Fruit fly (Drosophila melanogaster) whole organism, prepupa: ENCODE measurements around the gene Setd3.

ENCODE experiments used
- Blimp-1 ChIP-seq: fragments of 200-800 bp; sonication (Bioruptor generic); optimal IDR thresholded peaks from 3 replicates; lab custom pipeline; 2017; ENCODE audit warnings: missing biosample characterization, missing genetic modification characterization, mild to moderate bottlenecking, moderate library complexity, missing genetic modification reagents
- CG10631 ChIP-seq: fragments of 200-800 bp; sonication (Bioruptor generic); optimal IDR thresholded peaks from 2 replicates; lab custom pipeline; 2016; ENCODE audit warnings: missing biosample characterization, missing genetic modification characterization
- CG10669 ChIP-seq: fragments of 200-800 bp; sonication (Bioruptor generic); optimal IDR thresholded peaks from 3 replicates; lab custom pipeline; 2018; ENCODE audit warnings: missing biosample characterization, mild to moderate bottlenecking, missing genetic modification characterization, moderate library complexity
- CG11294 ChIP-seq: fragments of 200-800 bp; sonication (Bioruptor generic); IDR thresholded peaks from 2 replicates; pipeline ENCODE4 v1.3.6; 2022; ENCODE audit warnings: missing biosample characterization, missing genetic modification characterization
- CG11762 ChIP-seq: fragments of 200-800 bp; sonication (Bioruptor generic); optimal IDR thresholded peaks from 3 replicates; lab custom pipeline; 2016; ENCODE audit warnings: missing biosample characterization, missing genetic modification characterization; ENCODE audit not compliant: insufficient read depth
- CG11902 ChIP-seq: fragments of 200-800 bp; sonication (Bioruptor generic); optimal IDR thresholded peaks from 3 replicates; lab custom pipeline; 2016; ENCODE audit warnings: missing biosample characterization, missing genetic modification characterization
- CG1621 ChIP-seq: fragments of 200-800 bp; sonication (Bioruptor generic); optimal IDR thresholded peaks from 3 replicates; lab custom pipeline; 2018; ENCODE audit warnings: missing biosample characterization, mild to moderate bottlenecking, missing genetic modification characterization
- CG16779 ChIP-seq: fragments of 200-800 bp; sonication (Bioruptor generic); optimal IDR thresholded peaks from 3 replicates; lab custom pipeline; 2017; ENCODE audit warnings: missing biosample characterization, mild to moderate bottlenecking, missing genetic modification characterization
- CG31627 ChIP-seq: fragments of 200-800 bp; sonication (Bioruptor generic); optimal IDR thresholded peaks from 3 replicates; lab custom pipeline; 2016; ENCODE audit warnings: missing biosample characterization, missing genetic modification characterization
- CG32006 ChIP-seq: fragments of 200-800 bp; sonication (Bioruptor generic); optimal IDR thresholded peaks from 3 replicates; lab custom pipeline; 2017; ENCODE audit warnings: missing biosample characterization, mild to moderate bottlenecking, missing genetic modification characterization
- CG34406 ChIP-seq: fragments of 200-800 bp; sonication (Bioruptor generic); optimal IDR thresholded peaks from 3 replicates; lab custom pipeline; 2016; ENCODE audit warnings: missing biosample characterization, missing genetic modification characterization
- CG3919 ChIP-seq: fragments of 200-800 bp; sonication (Bioruptor generic); optimal IDR thresholded peaks from 3 replicates; lab custom pipeline; 2016; ENCODE audit warnings: missing biosample characterization, missing genetic modification characterization
- CG6163 ChIP-seq: fragments of 200-800 bp; sonication (Bioruptor generic); IDR thresholded peaks from 3 replicates; pipeline ENCODE4 v1.3.6; 2022; ENCODE audit warnings: missing biosample characterization, missing genetic modification characterization
- CG6276 ChIP-seq: fragments of 200-800 bp; sonication (Bioruptor generic); optimal IDR thresholded peaks from 2 replicates; lab custom pipeline; 2017; ENCODE audit warnings: missing biosample characterization, mild to moderate bottlenecking, missing genetic modification characterization
- CG6792 ChIP-seq: fragments of 200-800 bp; sonication (Bioruptor generic); optimal IDR thresholded peaks from 3 replicates; lab custom pipeline; 2016; ENCODE audit warnings: missing biosample characterization, missing genetic modification characterization
- CG6808 ChIP-seq: fragments of 200-800 bp; sonication (Bioruptor generic); optimal IDR thresholded peaks from 3 replicates; lab custom pipeline; 2017; ENCODE audit warnings: missing biosample characterization, missing genetic modification characterization, mild to moderate bottlenecking, moderate library complexity, missing genetic modification reagents
- CG7368 ChIP-seq: fragments of 200-800 bp; sonication (Bioruptor generic); optimal IDR thresholded peaks from 3 replicates; lab custom pipeline; 2016; ENCODE audit warnings: missing biosample characterization, missing genetic modification characterization
- CG8632 ChIP-seq: fragments of 200-800 bp; sonication (Bioruptor generic); optimal IDR thresholded peaks from 3 replicates; lab custom pipeline; 2016; ENCODE audit warnings: missing biosample characterization, missing genetic modification characterization
- CG9139 ChIP-seq: fragments of 200-800 bp; sonication (Bioruptor generic); optimal IDR thresholded peaks from 3 replicates; lab custom pipeline; 2017; ENCODE audit warnings: missing biosample characterization, mild to moderate bottlenecking, missing genetic modification characterization
- Eip75B ChIP-seq: fragments of 200-800 bp; sonication (Bioruptor generic); optimal IDR thresholded peaks from 3 replicates; lab custom pipeline; 2016; ENCODE audit warnings: missing biosample characterization, missing genetic modification characterization
- Eip93F ChIP-seq: fragments of 200-800 bp; sonication (Bioruptor generic); optimal IDR thresholded peaks from 2 replicates; lab custom pipeline; 2016; ENCODE audit warnings: missing biosample characterization, mild to moderate bottlenecking, missing genetic modification characterization
- Gug ChIP-seq: fragments of 200-800 bp; sonication (Bioruptor generic); IDR thresholded peaks from 2 replicates; pipeline ENCODE4 v1.3.6; 2022; ENCODE audit warnings: missing biosample characterization, missing genetic modification characterization
- Hr38 ChIP-seq: sonication (Bioruptor generic); optimal IDR thresholded peaks from 2 replicates; lab custom pipeline; 2016; ENCODE audit warnings: missing biosample characterization, missing genetic modification characterization
- Hr4 ChIP-seq: fragments of 200-800 bp; sonication (Bioruptor generic); optimal IDR thresholded peaks from 3 replicates; lab custom pipeline; 2016; ENCODE audit warnings: missing biosample characterization, missing genetic modification characterization
- Lpt ChIP-seq: fragments of 200-800 bp; sonication (Bioruptor generic); optimal IDR thresholded peaks from 3 replicates; lab custom pipeline; 2016; ENCODE audit warnings: missing biosample characterization, missing genetic modification characterization
- Met ChIP-seq: fragments of 200-800 bp; sonication (Bioruptor generic); optimal IDR thresholded peaks from 3 replicates; lab custom pipeline; 2016; ENCODE audit warnings: missing biosample characterization, missing genetic modification characterization
- OdsH ChIP-seq: fragments of 200-800 bp; sonication (Bioruptor generic); optimal IDR thresholded peaks from 3 replicates; lab custom pipeline; 2016; ENCODE audit warnings: missing biosample characterization, missing genetic modification characterization
- Smox ChIP-seq: fragments of 200-800 bp; sonication (Bioruptor generic); optimal IDR thresholded peaks from 3 replicates; lab custom pipeline; 2016; ENCODE audit warnings: missing biosample characterization, missing genetic modification characterization
- Sox102F ChIP-seq: fragments of 200-800 bp; sonication (Bioruptor generic); optimal IDR thresholded peaks from 2 replicates; lab custom pipeline; 2016; ENCODE audit warnings: missing biosample characterization, mild to moderate bottlenecking, missing genetic modification characterization
- Sox14 ChIP-seq: fragments of 200-800 bp; sonication (Bioruptor generic); optimal IDR thresholded peaks from 3 replicates; lab custom pipeline; 2016; ENCODE audit warnings: missing biosample characterization, missing genetic modification characterization
- Sox15 ChIP-seq: fragments of 200-800 bp; sonication (Bioruptor generic); optimal IDR thresholded peaks from 3 replicates; lab custom pipeline; 2016; ENCODE audit warnings: missing biosample characterization, missing genetic modification characterization
- acj6 ChIP-seq: fragments of 200-800 bp; sonication (Bioruptor generic); optimal IDR thresholded peaks from 3 replicates; lab custom pipeline; 2016; ENCODE audit warnings: missing biosample characterization, missing genetic modification characterization
- cyc ChIP-seq: fragments of 200-800 bp; sonication (Bioruptor generic); optimal IDR thresholded peaks from 3 replicates; lab custom pipeline; 2016; ENCODE audit warnings: missing biosample characterization, missing genetic modification characterization
- dsx ChIP-seq: fragments of 200-800 bp; optimal IDR thresholded peaks from 3 replicates; lab custom pipeline; 2019; ENCODE audit warnings: missing biosample characterization, mild to moderate bottlenecking, missing genetic modification characterization, moderate library complexity; ENCODE audit not compliant: poor library complexity, severe bottlenecking
- eg ChIP-seq: fragments of 200-800 bp; sonication (Bioruptor generic); IDR thresholded peaks from 3 replicates; pipeline ENCODE4 v1.3.6; 2022; ENCODE audit warnings: missing biosample characterization, missing genetic modification characterization
- esn ChIP-seq: fragments of 200-800 bp; sonication (Bioruptor generic); optimal IDR thresholded peaks from 2 replicates; lab custom pipeline; 2016; ENCODE audit warnings: missing biosample characterization, mild to moderate bottlenecking, missing genetic modification characterization, moderate library complexity
- fd59A ChIP-seq: fragments of 200-800 bp; sonication (Bioruptor generic); optimal IDR thresholded peaks from 2 replicates; lab custom pipeline; 2017; ENCODE audit warnings: missing biosample characterization, mild to moderate bottlenecking, missing genetic modification characterization, missing genetic modification reagents
- fkh ChIP-seq: fragments of 200-800 bp; sonication (Bioruptor generic); optimal IDR thresholded peaks from 3 replicates; lab custom pipeline; 2017; ENCODE audit warnings: missing biosample characterization, mild to moderate bottlenecking, missing genetic modification characterization, moderate library complexity
- lz ChIP-seq: fragments of 200-800 bp; sonication (Bioruptor generic); optimal IDR thresholded peaks from 3 replicates; lab custom pipeline; 2016; ENCODE audit warnings: missing biosample characterization, missing genetic modification characterization
- net ChIP-seq: fragments of 200-800 bp; sonication (Bioruptor generic); optimal IDR thresholded peaks from 3 replicates; lab custom pipeline; 2016; ENCODE audit warnings: missing biosample characterization, missing genetic modification characterization
- pdm3 ChIP-seq: fragments of 200-800 bp; sonication (Bioruptor generic); optimal IDR thresholded peaks from 3 replicates; lab custom pipeline; 2016; ENCODE audit warnings: missing biosample characterization, missing genetic modification characterization
- salr ChIP-seq, 2 experiments: fragments of 200-800 bp; sonication (Bioruptor generic); optimal IDR thresholded peaks; 3 replicates each; lab custom pipeline; 2016 to 2018; ENCODE audit warnings: missing biosample characterization in 2 of 2, missing genetic modification characterization in 2 of 2, mild to moderate bottlenecking in 1 of 2
- ss ChIP-seq, 2 experiments: fragments of 200-800 bp; sonication (Bioruptor generic); optimal IDR thresholded peaks; 2 replicates in 1 of 2; 3 replicates in 1 of 2; lab custom pipeline; 2017 to 2018; ENCODE audit warnings: mild to moderate bottlenecking in 2 of 2, missing biosample characterization in 2 of 2, missing genetic modification characterization in 2 of 2, moderate library complexity in 1 of 2
- svp ChIP-seq: fragments of 200-800 bp; sonication (Bioruptor generic); peaks from one replicate; lab custom pipeline; 2016; ENCODE audit warnings: missing biosample characterization, missing genetic modification characterization
- topi ChIP-seq: fragments of 200-800 bp; sonication (Bioruptor generic); optimal IDR thresholded peaks from 3 replicates; lab custom pipeline; 2016; ENCODE audit warnings: missing biosample characterization, missing genetic modification characterization
- vri ChIP-seq: fragments of 200-800 bp; sonication (Bioruptor generic); optimal IDR thresholded peaks from 3 replicates; lab custom pipeline; 2016; ENCODE audit warnings: missing biosample characterization, mild to moderate bottlenecking, missing genetic modification characterization

Gene Setd3

DNA sequence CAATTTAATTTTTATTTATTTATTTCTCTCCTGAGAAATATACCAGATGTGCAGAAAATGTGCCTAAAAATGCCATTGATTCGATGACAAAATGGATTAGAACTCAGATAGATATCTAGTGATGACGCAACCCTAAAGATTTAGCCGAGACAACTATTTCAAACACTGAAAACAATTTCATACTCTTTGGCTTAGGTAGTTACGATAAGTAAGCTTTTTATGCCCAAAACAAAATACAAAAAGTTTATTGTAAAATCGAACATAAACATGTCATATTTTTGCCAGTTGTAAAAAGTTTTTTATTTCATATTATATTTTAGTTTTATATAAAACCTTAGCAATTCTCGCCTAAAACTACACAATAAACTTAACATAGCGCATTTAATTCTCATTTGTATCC is 4.8 kb upstream of the Setd3 start, which contains the start of gene CG3040 (continued):
- peak; percentile 21 for TF ChIP-seq lz (GFP tag; lab: Kevin White, UChicago)
- no peak for TF ChIP-seq Sox102F (GFP tag; lab: Kevin White, UChicago)
- TF ChIP-seq CG32006 (GFP tag; lab: Kevin White, UChicago): peak; percentile 0
- TF ChIP-seq ss (GFP tag; optimal IDR thresholded peaks at IDR 0.05; lab: Kevin White, UChicago): no peak
- TF ChIP-seq CG7368 (GFP tag; lab: Kevin White, UChicago): no peak
- no peak for TF ChIP-seq acj6 (GFP tag; lab: Kevin White, UChicago)
- peak; percentile 22 for TF ChIP-seq CG10669
- no peak for TF ChIP-seq CG11902 (GFP tag; lab: Kevin White, UChicago)
- TF ChIP-seq Eip93F (GFP tag; lab: Kevin White, UChicago): no peak
- TF ChIP-seq CG9139 (GFP tag; lab: Kevin White, UChicago): no peak
- TF ChIP-seq Smox: peak; percentile 41
- TF ChIP-seq esn (GFP tag; lab: Kevin White, UChicago): peak; percentile 53
- no peak for TF ChIP-seq Lpt (GFP tag; lab: Kevin White, UChicago)
- peak; percentile 3 for TF ChIP-seq dsx (GFP tag; lab: Kevin White, UChicago)
- no peak for TF ChIP-seq CG16779 (tag; lab: Kevin White, UChicago)
- TF ChIP-seq fkh (GFP tag; lab: Kevin White, UChicago): peak; percentile 34
- no peak for TF ChIP-seq net (GFP tag; lab: Kevin White, UChicago)
- TF ChIP-seq Hr4 (GFP tag; lab: Kevin White, UChicago): peak; percentile 13
- TF ChIP-seq svp (GFP tag; lab: Kevin White, UChicago): peak; percentile 54
- peak; percentile 67; the same call in 2 of the 3 replicates for TF ChIP-seq eg (GFP tag; lab: Robert Waterston, UW)
- TF ChIP-seq fd59A (GFP tag; lab: Kevin White, UChicago): no peak
- no peak for TF ChIP-seq CG11294 (GFP tag; lab: Robert Waterston, UW)
- TF ChIP-seq CG6276 (GFP tag; lab: Kevin White, UChicago): no peak
- TF ChIP-seq cyc: peak; percentile 13
- no peak for TF ChIP-seq CG6808
- no peak for TF ChIP-seq salr (GFP tag; optimal IDR thresholded peaks at IDR 0.05; lab: Kevin White, UChicago)
- no peak for TF ChIP-seq Met (GFP tag; lab: Kevin White, UChicago)
- no peak for TF ChIP-seq CG8632
- peak; percentile 16 for TF ChIP-seq Sox14 (GFP tag; lab: Kevin White, UChicago)
- TF ChIP-seq CG31627: peak; percentile 31
- no peak for TF ChIP-seq Eip75B
- no peak for TF ChIP-seq CG34406 (GFP tag; lab: Kevin White, UChicago)
- TF ChIP-seq, all 60 proteins: peak for 27

DNA sequence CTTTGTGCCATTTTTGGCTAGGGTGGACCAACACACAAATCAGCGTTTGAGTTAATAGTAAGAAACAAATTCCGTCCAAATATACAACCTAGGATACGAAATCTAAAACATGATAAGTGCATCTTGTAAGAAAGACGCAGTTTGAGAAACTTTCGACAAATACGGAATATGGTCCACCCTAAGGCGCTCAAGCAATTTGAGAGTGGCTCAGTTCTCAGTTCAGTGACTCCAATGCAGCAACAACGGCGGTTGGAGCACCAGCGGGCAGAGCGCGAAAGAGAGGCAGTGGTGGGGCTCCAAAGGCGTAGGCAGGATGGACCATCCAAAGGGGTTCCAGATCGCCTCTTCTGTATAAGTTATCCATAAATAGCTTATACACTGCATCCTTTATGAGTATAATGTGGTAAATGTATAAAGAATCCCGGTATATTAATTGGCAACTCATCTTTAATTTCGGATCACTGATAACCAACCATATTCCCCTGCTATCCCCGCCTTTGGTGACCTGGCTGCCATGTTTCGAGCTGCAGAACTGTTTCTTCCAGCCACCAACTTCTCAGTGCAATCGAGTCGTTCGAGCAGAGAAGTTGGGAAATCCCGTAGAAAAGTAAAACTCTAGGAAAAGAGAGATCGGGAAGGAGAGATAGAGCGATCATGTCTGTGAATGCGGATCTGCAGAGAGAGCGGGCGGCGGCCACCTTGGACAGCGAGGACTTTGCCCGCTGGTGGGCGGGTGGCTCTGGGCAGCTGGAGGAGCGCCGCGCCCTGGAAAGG is 1.0 kb upstream of the Setd3 start, which contains the start of gene CG4586:
CG4586 (plus strand) TSS at position 555 of the 774 bp plus-strand sequence.
- TF ChIP-seq Eip93F (GFP tag; lab: Kevin White, UChicago) (peak; percentile 96), esn (GFP tag; lab: Kevin White, UChicago) (peak; percentile 98), CG6276 (GFP tag; lab: Kevin White, UChicago) (peak; percentile 100), CG6163 (GFP tag; lab: Robert Waterston, UW) (peak; percentile 99), CG1621 (tag; lab: Kevin White, UChicago) (peak; percentile 99), Met (GFP tag; lab: Kevin White, UChicago) (peak; percentile 99), CG10669 (peak; percentile 99), CG10631 (GFP tag; lab: Kevin White, UChicago) (peak; percentile 95), svp (GFP tag; lab: Kevin White, UChicago) (peak; percentile 100), ss (GFP tag; optimal IDR thresholded peaks at IDR 0.05; lab: Kevin White, UChicago) (peak; percentile 98), CG8632 (peak; percentile 97), CG9139 (GFP tag; lab: Kevin White, UChicago) (peak; percentile 99), fkh (GFP tag; lab: Kevin White, UChicago) (peak; percentile 82), Blimp-1 (GFP tag; lab: Kevin White, UChicago) (peak; percentile 85), Gug (peak; percentile 97), Sox15 (GFP tag; lab: Kevin White, UChicago) (peak; percentile 91), CG3919 (GFP tag; lab: Kevin White, UChicago) (peak; percentile 99), pdm3 (GFP tag; lab: Kevin White, UChicago) (peak; percentile 98), salr (GFP tag; optimal IDR thresholded peaks at IDR 0.05; lab: Kevin White, UChicago) (peak; percentile 94 to 97), CG16779 (tag; lab: Kevin White, UChicago) (peak; percentile 98), fd59A (GFP tag; lab: Kevin White, UChicago) (peak; percentile 95), CG34406 (GFP tag; lab: Kevin White, UChicago) (peak; percentile 97), topi (peak; percentile 99), Hr38 (GFP tag; lab: Kevin White, UChicago) (peak; percentile 77), vri (GFP tag; lab: Kevin White, UChicago) (peak; percentile 98), CG6792 (GFP tag; lab: Kevin White, UChicago) (peak; percentile 97), cyc (peak; percentile 95), acj6 (GFP tag; lab: Kevin White, UChicago) (peak; percentile 96), OdsH (peak; percentile 97), CG31627 (peak; percentile 96), CG11762 (GFP tag; lab: Kevin White, UChicago) (peak; percentile 98)
